Worm (Caenorhabditis elegans): ENCODE data around the gene spds-1.

spds-1 gene

DNA sequence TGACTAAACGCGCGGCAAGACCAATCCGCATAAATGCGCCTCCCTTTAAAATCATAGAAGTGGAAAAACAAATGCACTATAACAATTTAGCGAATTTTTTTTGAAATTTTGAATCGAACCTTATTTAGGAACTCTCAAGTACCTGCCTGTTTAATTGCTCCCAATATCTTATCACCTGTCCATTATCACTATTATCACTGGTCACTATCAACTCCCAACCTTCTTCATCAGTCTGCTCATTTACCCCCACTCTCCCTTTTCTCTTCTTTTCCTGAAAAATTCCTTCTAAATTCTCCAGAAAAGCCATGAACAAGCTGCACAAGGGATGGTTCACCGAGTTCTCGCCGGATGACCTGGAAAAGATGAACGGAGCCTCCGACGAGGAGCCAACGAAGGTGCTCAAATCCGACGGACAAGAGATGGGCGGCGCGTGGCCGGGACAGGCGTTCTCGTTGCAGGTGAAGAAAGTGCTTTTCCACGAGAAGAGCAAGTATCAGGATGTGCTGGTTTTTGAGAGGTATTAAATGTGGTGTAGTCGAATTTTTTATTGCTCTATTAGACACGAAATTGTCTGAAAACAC, at the start of gene spds-1:
TSS of gene spds-1 (plus strand) at position 298 of the 581 bp plus-strand sequence.
- TF ChIP-seq ztf-11 (tag; optimal IDR thresholded peaks at IDR 0.05): no peak
- no peak for TF ChIP-seq hlh-1 (tag; optimal IDR thresholded peaks at IDR 0.05)
- no peak for TF ChIP-seq M03D4.4 (tag; optimal IDR thresholded peaks at IDR 0.05)
- no peak for TF ChIP-seq cnd-1 (tag; optimal IDR thresholded peaks at IDR 0.05)
- no peak for TF ChIP-seq nhr-28 (tag; optimal IDR thresholded peaks at IDR 0.05)
- no peak for TF ChIP-seq sem-2 (GFP tag; optimal IDR thresholded peaks at IDR 0.05)
- TF ChIP-seq ceh-39 (tag; optimal IDR thresholded peaks at IDR 0.05): no peak
- TF ChIP-seq lsy-2 (tag; optimal IDR thresholded peaks at IDR 0.05): no peak

DNA sequence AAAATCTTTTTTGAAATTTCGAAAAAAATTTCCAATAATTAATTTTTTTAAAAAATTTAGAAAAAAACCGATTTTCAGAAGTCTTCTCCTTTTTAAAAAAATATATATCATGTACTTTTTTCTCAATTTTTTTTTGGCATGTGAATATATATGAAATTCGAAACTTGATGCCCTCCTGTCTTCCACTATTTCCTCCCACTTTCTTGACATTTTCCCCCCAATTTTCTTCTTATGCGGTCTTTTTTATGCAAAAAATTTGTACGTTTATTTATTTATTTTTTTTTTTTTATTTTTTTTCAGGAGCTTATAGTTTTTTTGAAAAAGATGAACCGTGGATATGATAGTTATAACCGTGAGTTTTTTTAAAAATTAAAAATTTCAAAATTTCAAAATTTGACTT, 46.2 kb upstream of the spds-1 start, which contains the start of gene cnp-2:
TSS of gene cnp-2 (plus strand) at position 301 of the 400 bp plus-strand sequence.
- TF ChIP-seq nhr-76 (tag; optimal IDR thresholded peaks at IDR 0.05): no peak
- TF ChIP-seq lsy-2 (tag; optimal IDR thresholded peaks at IDR 0.05): no peak
- no peak for TF ChIP-seq mls-2 (tag; optimal IDR thresholded peaks at IDR 0.05)
- TF ChIP-seq ceh-83 (GFP tag; optimal IDR thresholded peaks at IDR 0.05): no peak
- TF ChIP-seq bed-3 (GFP tag; optimal IDR thresholded peaks at IDR 0.05): no peak

DNA sequence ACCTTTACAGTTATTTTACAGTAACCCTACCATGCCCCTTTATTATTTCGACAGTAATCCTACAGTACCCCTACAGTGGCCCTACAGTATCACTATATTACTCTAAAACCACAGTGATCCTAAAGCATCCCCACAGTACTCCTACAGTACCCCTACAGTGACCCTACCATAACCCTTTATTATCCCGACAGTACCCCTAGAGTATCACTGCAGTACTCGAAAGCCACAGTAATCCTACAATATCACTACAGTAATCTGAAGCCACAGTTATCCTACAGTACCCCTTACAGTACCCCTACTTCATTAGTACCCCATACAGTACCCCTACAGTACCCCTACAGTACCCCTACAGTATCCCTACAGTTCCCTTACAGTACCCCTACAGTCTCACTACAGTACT, 42.2 kb upstream of the spds-1 start:
- no peak for TF ChIP-seq lin-32 (GFP tag; optimal IDR thresholded peaks at IDR 0.05)
- no peak for TF ChIP-seq ceh-39 (tag; optimal IDR thresholded peaks at IDR 0.05)
- no peak for TF ChIP-seq ces-1 (GFP tag; optimal IDR thresholded peaks at IDR 0.05)
- no peak for TF ChIP-seq bed-3 (GFP tag; optimal IDR thresholded peaks at IDR 0.05)
- TF ChIP-seq snpc-4 (tag; optimal IDR thresholded peaks at IDR 0.05): no peak
- TF ChIP-seq nhr-237 (tag; optimal IDR thresholded peaks at IDR 0.05): no peak
- TF ChIP-seq cnd-1 (tag; optimal IDR thresholded peaks at IDR 0.05): no peak
- no peak for TF ChIP-seq mls-2 (tag; optimal IDR thresholded peaks at IDR 0.05)
- no peak for TF ChIP-seq ham-2 (GFP tag; optimal IDR thresholded peaks at IDR 0.05)
- TF ChIP-seq nhr-2 (tag; optimal IDR thresholded peaks at IDR 0.05): no peak
- TF ChIP-seq M03D4.4 (tag; optimal IDR thresholded peaks at IDR 0.05): no peak
- TF ChIP-seq ceh-43 (GFP tag; optimal IDR thresholded peaks at IDR 0.05): no peak
- no peak for TF ChIP-seq lsy-2 (tag; optimal IDR thresholded peaks at IDR 0.05)
- no peak for TF ChIP-seq ztf-11 (tag; optimal IDR thresholded peaks at IDR 0.05)
- no peak for TF ChIP-seq nhr-28 (tag; optimal IDR thresholded peaks at IDR 0.05)
- TF ChIP-seq elt-1 (tag; optimal IDR thresholded peaks at IDR 0.05; ENCODE audit: borderline replicate concordance, insufficient read depth): no peak
- no peak for TF ChIP-seq zip-8 (tag; optimal IDR thresholded peaks at IDR 0.05)
- TF ChIP-seq sem-2 (GFP tag; optimal IDR thresholded peaks at IDR 0.05): no peak
- TF ChIP-seq flh-1 (GFP tag; optimal IDR thresholded peaks at IDR 0.05): no peak
- no peak for TF ChIP-seq mep-1 (tag; optimal IDR thresholded peaks at IDR 0.05)

- TF ChIP-seq ham-2 (GFP tag; optimal IDR thresholded peaks at IDR 0.05): no peak
- no peak for TF ChIP-seq sptf-1 (tag; optimal IDR thresholded peaks at IDR 0.05)
- no peak for TF ChIP-seq unc-120 (tag; optimal IDR thresholded peaks at IDR 0.05; ENCODE audit: poor library complexity, severe bottlenecking)
- TF ChIP-seq ces-1 (GFP tag; optimal IDR thresholded peaks at IDR 0.05): no peak
- no peak for TF ChIP-seq unc-39 (tag; optimal IDR thresholded peaks at IDR 0.05)
- TF ChIP-seq elt-1 (tag; optimal IDR thresholded peaks at IDR 0.05; ENCODE audit: borderline replicate concordance, insufficient read depth): no peak
- TF ChIP-seq nhr-2 (tag; optimal IDR thresholded peaks at IDR 0.05): no peak
- no peak for TF ChIP-seq elt-3 (tag; optimal IDR thresholded peaks at IDR 0.05)
- no peak for TF ChIP-seq mab-5 (tag; optimal IDR thresholded peaks at IDR 0.05)
- TF ChIP-seq flh-1 (GFP tag; optimal IDR thresholded peaks at IDR 0.05): no peak
- TF ChIP-seq drap-1 (GFP tag; optimal IDR thresholded peaks at IDR 0.05): no peak
- no peak for TF ChIP-seq pha-4 (tag; optimal IDR thresholded peaks at IDR 0.05)
- no peak for TF ChIP-seq hlh-1 (tag; optimal IDR thresholded peaks at IDR 0.05)
- no peak for TF ChIP-seq M03D4.4 (tag; optimal IDR thresholded peaks at IDR 0.05)
- no peak for TF ChIP-seq mep-1 (tag; optimal IDR thresholded peaks at IDR 0.05)
- TF ChIP-seq blmp-1 (tag; optimal IDR thresholded peaks at IDR 0.05): no peak
- TF ChIP-seq sem-2 (GFP tag; optimal IDR thresholded peaks at IDR 0.05): no peak
- no peak for TF ChIP-seq nhr-76 (tag; optimal IDR thresholded peaks at IDR 0.05)
- TF ChIP-seq cnd-1 (tag; optimal IDR thresholded peaks at IDR 0.05): no peak
- no peak for TF ChIP-seq bed-3 (GFP tag; optimal IDR thresholded peaks at IDR 0.05)
Observed at ce11 chrII:12766443-12767188, 40.1 kb upstream of the spds-1 start.

Measured in whole organism, mixed stage, embryonic.